Worm (Caenorhabditis elegans) whole organism, L4 larva: ENCODE data around the gene ska-3.
A peak's percentile ranks its signal among the peaks of the same experiment; 100 is the strongest.

ENCODE experiments used
- R02D3.7 ChIP-seq: fragments of 150-350 bp; sonication (generic microtip); optimal IDR thresholded peaks from 3 replicates; lab custom pipeline; 2014; ENCODE audit warnings: missing biosample characterization, missing genetic modification characterization
- aha-1 ChIP-seq: fragments of 150-350 bp; peaks from one replicate; lab custom pipeline; 2014; ENCODE audit warnings: missing biosample characterization, missing genetic modification characterization
- ces-1 ChIP-seq: fragments of 150-350 bp; sonication (generic microtip); optimal IDR thresholded peaks from 4 replicates; lab custom pipeline; 2014; ENCODE audit warnings: missing biosample characterization, missing genetic modification reagents, missing genetic modification characterization
- ctbp-1 ChIP-seq: fragments of 200-800 bp; sonication (Bioruptor generic); IDR thresholded peaks from 2 replicates; pipeline ENCODE4 v1.3.6; 2022; ENCODE audit warnings: missing genetic modification reagents, missing genetic modification characterization, missing compliant biosample characterization
- daf-16 ChIP-seq, 3 experiments: sonication (generic microtip); optimal IDR thresholded peaks; 2 replicates each; lab custom pipeline; 2016 to 2017; ENCODE audit warnings: missing genetic modification characterization in 3 of 3, missing genetic modification reagents in 3 of 3, mild to moderate bottlenecking in 2 of 3, missing compliant biosample characterization in 2 of 3, missing biosample characterization in 1 of 3, moderate library complexity in 1 of 3
- daf-19 ChIP-seq: fragments of 200-800 bp; sonication (Bioruptor generic); conservative IDR thresholded peaks from 2 replicates; pipeline ENCODE4 v1.3.6; 2022; ENCODE audit warnings: missing genetic modification characterization, missing compliant biosample characterization
- dpl-1 ChIP-seq: fragments of 150-350 bp; optimal IDR thresholded peaks from 2 replicates; lab custom pipeline; 2014; ENCODE audit warnings: missing biosample characterization, missing genetic modification reagents, missing genetic modification characterization
- egl-27 ChIP-seq: sonication (generic microtip); optimal IDR thresholded peaks from 3 replicates; lab custom pipeline; 2017; ENCODE audit warnings: missing biosample characterization, missing genetic modification reagents, missing genetic modification characterization
- egl-43 ChIP-seq: fragments of 200-800 bp; sonication (Bioruptor generic); IDR thresholded peaks from 2 replicates; pipeline ENCODE4 v1.3.6; 2022; ENCODE audit warnings: missing genetic modification reagents, missing genetic modification characterization, missing compliant biosample characterization
- fkh-10 ChIP-seq: fragments of 150-350 bp; optimal IDR thresholded peaks from 2 replicates; lab custom pipeline; 2014; ENCODE audit warnings: missing biosample characterization, missing genetic modification reagents, missing genetic modification characterization
- hif-1 ChIP-seq, 2 experiments: sonication (generic microtip); optimal IDR thresholded peaks; 2 replicates each; lab custom pipeline; 2016 to 2017; ENCODE audit warnings: missing compliant biosample characterization in 2 of 2, missing genetic modification characterization in 2 of 2, missing genetic modification reagents in 2 of 2, missing genotype in 2 of 2, mild to moderate bottlenecking in 1 of 2
- hlh-30 ChIP-seq: sonication (generic microtip); optimal IDR thresholded peaks from 2 replicates; lab custom pipeline; 2017; ENCODE audit warnings: antibody characterized with exemption, mild to moderate bottlenecking, missing genetic modification characterization, missing compliant biosample characterization; ENCODE audit not compliant: insufficient read depth
- lin-13 ChIP-seq: fragments of 150-350 bp; optimal IDR thresholded peaks from 2 replicates; lab custom pipeline; 2014; ENCODE audit warnings: missing biosample characterization, missing genetic modification reagents, missing genetic modification characterization
- lin-15B ChIP-seq: fragments of 150-350 bp; sonication (generic microtip); optimal IDR thresholded peaks from 3 replicates; lab custom pipeline; 2014; ENCODE audit warnings: missing biosample characterization, missing genetic modification characterization
- lin-29 ChIP-seq: fragments of 200-800 bp; sonication (Bioruptor generic); IDR thresholded peaks from 2 replicates; pipeline ENCODE4 v1.3.6; 2022; ENCODE audit warnings: missing genetic modification reagents, missing genetic modification characterization, missing compliant biosample characterization
- lir-3 ChIP-seq: sonication (generic microtip); optimal IDR thresholded peaks from 2 replicates; lab custom pipeline; 2016; ENCODE audit warnings: mild to moderate bottlenecking, missing genetic modification characterization, missing compliant biosample characterization
- lsy-2 ChIP-seq, 2 experiments: fragments of 150-350 bp in 1 of 2; sonication (generic microtip) in 1 of 2; optimal IDR thresholded peaks; 2 replicates each; lab custom pipeline; 2014 to 2017; ENCODE audit warnings: missing biosample characterization in 2 of 2, missing genetic modification characterization in 2 of 2
- mep-1 ChIP-seq: fragments of 150-350 bp; sonication (generic microtip); optimal IDR thresholded peaks from 3 replicates; lab custom pipeline; 2014; ENCODE audit warnings: missing biosample characterization, missing genetic modification characterization
- nhr-11 ChIP-seq: fragments of 150-350 bp; optimal IDR thresholded peaks from 2 replicates; lab custom pipeline; 2014; ENCODE audit warnings: missing biosample characterization, missing genetic modification characterization
- pha-4 ChIP-seq, 2 experiments: fragments of 150-350 bp in 1 of 2; fragments of 200-800 bp in 1 of 2; sonication (Bioruptor generic) in 1 of 2; IDR thresholded peaks in 1 of 2; optimal IDR thresholded peaks in 1 of 2; 2 replicates each; pipeline versions ENCODE4 v1.3.6 to Lab custom; 2014 to 2022; ENCODE audit warnings: missing genetic modification characterization in 2 of 2, missing genetic modification reagents in 2 of 2, missing biosample characterization in 1 of 2, missing compliant biosample characterization in 1 of 2
- php-3 ChIP-seq: fragments of 200-800 bp; sonication (Bioruptor generic); IDR thresholded peaks from 2 replicates; pipeline ENCODE4 v1.3.6; 2022; ENCODE audit warnings: missing genetic modification reagents, missing genetic modification characterization, missing compliant biosample characterization
- snpc-4 ChIP-seq: fragments of 150-350 bp; optimal IDR thresholded peaks from 2 replicates; lab custom pipeline; 2014; ENCODE audit warnings: missing biosample characterization, missing genetic modification characterization
- tra-1 ChIP-seq: fragments of 200-800 bp; sonication (Bioruptor generic); IDR thresholded peaks from 2 replicates; pipeline ENCODE4 v1.3.6; 2022; ENCODE audit warnings: missing genetic modification reagents, missing genetic modification characterization, missing compliant biosample characterization
- unc-62 ChIP-seq, 3 experiments: fragments of 150-350 bp in 1 of 3; sonication (generic microtip); optimal IDR thresholded peaks in 2 of 3; peaks in 1 of 3; 1 replicate in 1 of 3; 2 replicates in 2 of 3; lab custom pipeline; 2014 to 2017; ENCODE audit warnings: missing biosample characterization in 3 of 3, missing genetic modification characterization in 3 of 3, missing genetic modification reagents in 3 of 3, missing genotype in 1 of 3
- vab-7 ChIP-seq: fragments of 200-800 bp; sonication (Bioruptor generic); IDR thresholded peaks from 2 replicates; pipeline ENCODE4 v1.3.6; 2022; ENCODE audit warnings: missing genetic modification reagents, missing genetic modification characterization, missing compliant biosample characterization
- zfp-2 ChIP-seq: sonication (generic microtip); optimal IDR thresholded peaks from 2 replicates; lab custom pipeline; 2016; ENCODE audit warnings: mild to moderate bottlenecking, missing genetic modification characterization, missing compliant biosample characterization
- zfp-3 ChIP-seq: fragments of 200-800 bp; sonication (Bioruptor generic); conservative IDR thresholded peaks from 2 replicates; pipeline ENCODE4 v1.3.6; 2022; ENCODE audit warnings: missing genetic modification reagents, missing genetic modification characterization, missing compliant biosample characterization

ska-3 gene

DNA sequence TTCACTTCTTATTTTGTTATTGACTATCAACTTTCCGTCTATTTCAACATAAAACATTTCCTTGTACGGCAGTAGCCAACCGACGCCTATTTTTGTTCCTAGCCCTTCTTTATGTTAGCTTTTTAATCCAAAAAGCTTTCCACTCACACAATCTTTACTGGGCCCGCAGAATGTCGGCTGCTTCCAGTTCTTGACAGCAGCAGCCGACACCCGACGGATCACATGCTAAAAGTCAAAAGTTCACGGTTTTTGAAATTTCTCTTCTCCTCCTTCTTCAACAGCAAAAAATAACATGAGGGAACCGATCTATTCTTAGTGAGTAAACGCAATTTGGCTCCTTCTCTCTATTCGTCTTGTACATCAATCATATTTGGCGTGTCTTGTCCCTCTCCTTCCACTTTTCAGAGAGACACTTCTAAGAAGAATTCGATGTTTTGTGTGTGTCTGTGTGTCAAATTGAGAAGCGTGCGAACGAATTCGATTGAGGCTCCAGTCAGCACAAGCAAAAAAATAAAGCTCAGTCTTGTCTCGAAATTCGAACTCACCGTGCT, 46.3 kb downstream of the ska-3 start:
- TF ChIP-seq daf-19 (GFP tag; lab: Robert Waterston, UW) = no peak
- TF ChIP-seq hif-1 (tag; optimal IDR thresholded peaks at IDR 0.05; lab: Kevin White, UChicago) = peak in 1 of 2 experiments; percentile 12
- TF ChIP-seq hlh-30 (tag; lab: Kevin White, UChicago) = peak; percentile 34
- peak; percentile 30 for TF ChIP-seq snpc-4
- TF ChIP-seq php-3 (GFP tag; lab: Robert Waterston, UW) = no peak
- TF ChIP-seq fkh-10 = peak; percentile 70
- peak in 1 of 2 experiments; percentile 38 for TF ChIP-seq lsy-2 (tag; optimal IDR thresholded peaks at IDR 0.05; lab: Kevin White, UChicago)
- TF ChIP-seq dpl-1 = no peak
- peak; percentile 88 for TF ChIP-seq ces-1 (GFP tag; lab: Kevin White, UChicago)
- no peak for TF ChIP-seq lin-13 (GFP tag; lab: Kevin White, UChicago)
- TF ChIP-seq egl-27 (tag; lab: Kevin White, UChicago) = no peak
- TF ChIP-seq tra-1 (GFP tag; lab: Robert Waterston, UW) = no peak
- TF ChIP-seq vab-7 = 0 out of 2 replicates have a peak, but pooled peaks have one; percentile 15
- 0 out of 2 replicates have a peak, but pooled peaks have one; percentile 36 for TF ChIP-seq ctbp-1 (GFP tag; lab: Robert Waterston, UW)
- peak in 1 of 2 experiments; percentile 41 for TF ChIP-seq unc-62 (GFP tag; optimal IDR thresholded peaks at IDR 0.05 in 1 of 2; lab: Kevin White, UChicago)
- no peak for TF ChIP-seq unc-62 (tag; optimal IDR thresholded peaks at IDR 0.05; lab: Kevin White, UChicago)
- no peak for TF ChIP-seq lin-15B (tag; lab: Kevin White, UChicago)
- peak; percentile 3 for TF ChIP-seq mep-1 (tag; lab: Kevin White, UChicago)

DNA sequence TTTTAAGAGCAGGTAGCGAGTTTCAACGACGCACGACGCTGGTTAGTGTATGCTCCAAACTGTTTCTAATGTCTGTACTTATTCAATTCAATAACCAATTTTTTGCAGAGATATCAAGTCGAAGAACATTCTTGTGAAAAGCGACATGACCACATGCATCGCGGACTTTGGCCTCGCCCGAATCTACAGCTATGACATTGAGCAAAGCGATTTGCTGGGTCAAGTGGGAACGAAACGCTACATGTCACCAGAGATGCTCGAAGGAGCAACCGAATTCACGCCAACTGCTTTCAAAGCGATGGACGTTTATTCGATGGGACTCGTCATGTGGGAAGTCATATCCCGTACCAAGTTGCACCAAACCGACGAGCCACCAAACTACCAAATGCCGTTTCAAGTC, 48.5 kb downstream of the ska-3 start:
- TF ChIP-seq zfp-3 (GFP tag; lab: Robert Waterston, UW) (no peak), R02D3.7 (tag; lab: Kevin White, UChicago) (no peak), lir-3 (tag; lab: Kevin White, UChicago) (no peak), unc-62 (GFP tag; optimal IDR thresholded peaks at IDR 0.05 in 1 of 2; lab: Kevin White, UChicago) (peak in 1 of 2 experiments; percentile 39), unc-62 (tag; optimal IDR thresholded peaks at IDR 0.05; lab: Kevin White, UChicago) (no peak), pha-4 (GFP tag; IDR thresholded peaks at IDR 0.05; lab: Robert Waterston, UW) (no peak), pha-4 (tag; optimal IDR thresholded peaks at IDR 0.05; lab: Kevin White, UChicago) (no peak), zfp-2 (tag; lab: Kevin White, UChicago) (no peak), aha-1 (peak; percentile 34), php-3 (GFP tag; lab: Robert Waterston, UW) (no peak), egl-43 (no peak), lin-29 (GFP tag; lab: Robert Waterston, UW) (no peak), lin-13 (GFP tag; lab: Kevin White, UChicago) (no peak), hif-1 (tag; optimal IDR thresholded peaks at IDR 0.05; lab: Kevin White, UChicago) (no peak)

DNA sequence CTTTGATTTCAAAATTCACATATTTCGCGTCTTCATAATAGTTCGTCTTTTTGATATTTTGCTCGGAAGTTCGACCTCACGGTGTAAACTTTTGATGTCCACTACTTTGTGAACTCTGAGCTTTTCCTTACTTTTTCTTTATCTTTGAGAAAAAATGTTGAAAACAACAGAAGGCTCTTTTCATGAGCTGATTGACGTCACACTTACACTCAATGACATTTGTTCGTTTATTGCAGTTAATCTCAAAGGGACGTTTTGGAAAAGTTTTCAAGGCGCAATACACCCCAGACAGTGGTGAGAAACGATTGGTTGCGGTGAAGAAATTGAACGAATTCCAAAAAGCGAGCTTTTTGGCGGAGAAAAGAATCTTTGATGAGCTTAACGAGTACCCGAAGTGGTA, 49.6 kb downstream of the ska-3 start:
- TF ChIP-seq daf-16 (GFP tag; optimal IDR thresholded peaks at IDR 0.05; lab: Kevin White, UChicago) (peak in 1 of 2 experiments; percentile 14), daf-16 (tag; optimal IDR thresholded peaks at IDR 0.05; lab: Kevin White, UChicago) (no peak), lin-15B (tag; lab: Kevin White, UChicago) (no peak), nhr-11 (peak; percentile 34)
